Worm (Caenorhabditis elegans) whole organism, late embryonic: ENCODE results near the gene ZK512.8.

Source experiments
- C38D4.7 ChIP-seq: fragments of 200-800 bp; sonication (Bioruptor generic); optimal IDR thresholded peaks from 2 replicates; lab custom pipeline; 2018; ENCODE audit warnings: mild to moderate bottlenecking, missing genetic modification characterization, moderate library complexity, missing compliant biosample characterization
- F13H6.1 ChIP-seq: sonication (generic microtip); optimal IDR thresholded peaks from 2 replicates; lab custom pipeline; 2016; ENCODE audit warnings: missing genetic modification characterization, missing compliant biosample characterization
- Y22D7AL.16 ChIP-seq: sonication (generic microtip); optimal IDR thresholded peaks from 2 replicates; lab custom pipeline; 2016; ENCODE audit warnings: missing genetic modification characterization, missing compliant biosample characterization
- ama-1 ChIP-seq: fragments of 150-350 bp; optimal IDR thresholded peaks from 2 replicates; lab custom pipeline; 2014
- ceh-18 ChIP-seq: sonication (generic microtip); optimal IDR thresholded peaks from 2 replicates; lab custom pipeline; 2016; ENCODE audit warnings: missing genetic modification characterization, missing compliant biosample characterization
- ceh-19 ChIP-seq: fragments of 200-800 bp; sonication (Bioruptor generic); optimal IDR thresholded peaks from 2 replicates; lab custom pipeline; 2018; ENCODE audit warnings: mild to moderate bottlenecking, missing genetic modification characterization, missing compliant biosample characterization
- ceh-45 ChIP-seq: fragments of 200-800 bp; sonication (Bioruptor generic); IDR thresholded peaks from 2 replicates; pipeline ENCODE4 v1.3.6; 2022; ENCODE audit warnings: missing genetic modification reagents, missing genetic modification characterization, missing compliant biosample characterization
- ceh-6 ChIP-seq: fragments of 200-800 bp; sonication (Bioruptor generic); optimal IDR thresholded peaks from 2 replicates; lab custom pipeline; 2018; ENCODE audit warnings: mild to moderate bottlenecking, missing genetic modification characterization, missing compliant biosample characterization
- ceh-9 ChIP-seq: sonication (generic microtip); optimal IDR thresholded peaks from 2 replicates; lab custom pipeline; 2016; ENCODE audit warnings: mild to moderate bottlenecking, missing genetic modification characterization, inconsistent platforms, missing compliant biosample characterization
- elt-2 ChIP-seq: sonication (generic microtip); optimal IDR thresholded peaks from 2 replicates; lab custom pipeline; 2016; ENCODE audit warnings: missing genetic modification reagents, missing genetic modification characterization, missing compliant biosample characterization
- elt-4 ChIP-seq: sonication (generic microtip); optimal IDR thresholded peaks from 2 replicates; lab custom pipeline; 2016; ENCODE audit warnings: missing genetic modification characterization, missing compliant biosample characterization
- ets-4 ChIP-seq: sonication (generic microtip); optimal IDR thresholded peaks from 2 replicates; lab custom pipeline; 2016; ENCODE audit warnings: missing genetic modification characterization, missing compliant biosample characterization
- fkh-6 ChIP-seq: sonication (generic microtip); optimal IDR thresholded peaks from 2 replicates; lab custom pipeline; 2016; ENCODE audit warnings: missing genetic modification characterization, missing compliant biosample characterization
- gmeb-2 ChIP-seq: sonication (generic microtip); optimal IDR thresholded peaks from 2 replicates; lab custom pipeline; 2016; ENCODE audit warnings: missing genetic modification characterization, inconsistent platforms, missing compliant biosample characterization
- hlh-13 ChIP-seq: fragments of 200-800 bp; sonication (Bioruptor generic); optimal IDR thresholded peaks from 2 replicates; lab custom pipeline; 2018; ENCODE audit warnings: mild to moderate bottlenecking, missing genetic modification characterization, missing compliant biosample characterization
- hlh-30 ChIP-seq: sonication (generic microtip); optimal IDR thresholded peaks from 2 replicates; lab custom pipeline; 2017; ENCODE audit warnings: antibody characterized with exemption, missing genetic modification characterization, missing compliant biosample characterization; ENCODE audit not compliant: insufficient read depth
- hlh-8 ChIP-seq: sonication (generic microtip); optimal IDR thresholded peaks from 2 replicates; lab custom pipeline; 2016; ENCODE audit warnings: missing genotype, missing genetic modification characterization, missing compliant biosample characterization
- lim-6 ChIP-seq: sonication (generic microtip); optimal IDR thresholded peaks from 2 replicates; lab custom pipeline; 2016; ENCODE audit warnings: missing genetic modification characterization, missing compliant biosample characterization
- lin-11 ChIP-seq: fragments of 200-800 bp; sonication (Bioruptor generic); optimal IDR thresholded peaks from 2 replicates; lab custom pipeline; 2018; ENCODE audit warnings: mild to moderate bottlenecking, missing genetic modification characterization, missing compliant biosample characterization
- nfya-1 ChIP-seq: sonication (generic microtip); optimal IDR thresholded peaks from 2 replicates; lab custom pipeline; 2017; ENCODE audit warnings: missing genetic modification characterization, mild to moderate bottlenecking, missing compliant biosample characterization, antibody characterized with exemption, moderate library complexity
- pag-3 ChIP-seq: sonication (generic microtip); optimal IDR thresholded peaks from 2 replicates; lab custom pipeline; 2016; ENCODE audit warnings: missing compliant biosample characterization, missing genetic modification characterization, borderline replicate concordance
- pat-9 ChIP-seq: fragments of 200-800 bp; sonication (Bioruptor generic); optimal IDR thresholded peaks from 2 replicates; lab custom pipeline; 2018; ENCODE audit warnings: mild to moderate bottlenecking, missing genetic modification characterization, moderate library complexity, missing compliant biosample characterization
- pha-2 ChIP-seq: sonication (generic microtip); optimal IDR thresholded peaks from 2 replicates; lab custom pipeline; 2017; ENCODE audit warnings: mild to moderate bottlenecking, missing genetic modification characterization, missing compliant biosample characterization
- pha-4 ChIP-seq: fragments of 150-350 bp; optimal IDR thresholded peaks from 2 replicates; lab custom pipeline; 2018; ENCODE audit warnings: missing biosample characterization, missing genetic modification reagents, missing genetic modification characterization
- pqm-1 ChIP-seq: sonication (generic microtip); optimal IDR thresholded peaks from 2 replicates; lab custom pipeline; 2016; ENCODE audit warnings: missing genetic modification characterization, missing compliant biosample characterization
- pros-1 ChIP-seq: fragments of 150-350 bp; optimal IDR thresholded peaks from 2 replicates; lab custom pipeline; 2014; ENCODE audit warnings: missing biosample characterization, missing genetic modification reagents, missing genetic modification characterization
- ref-2 ChIP-seq: sonication (generic microtip); optimal IDR thresholded peaks from 2 replicates; lab custom pipeline; 2016; ENCODE audit warnings: missing genetic modification characterization, missing compliant biosample characterization
- rnt-1 ChIP-seq: sonication (generic microtip); optimal IDR thresholded peaks from 2 replicates; lab custom pipeline; 2016; ENCODE audit warnings: missing genetic modification characterization, missing compliant biosample characterization
- sdc-2 ChIP-seq: sonication (generic microtip); optimal IDR thresholded peaks from 2 replicates; lab custom pipeline; 2016; ENCODE audit warnings: missing genotype, missing genetic modification characterization, missing compliant biosample characterization
- sox-2 ChIP-seq: fragments of 200-800 bp; sonication (Bioruptor generic); IDR thresholded peaks from 2 replicates; pipeline ENCODE4 v1.3.6; 2022; ENCODE audit warnings: missing genetic modification reagents, missing genetic modification characterization, missing compliant biosample characterization
- syd-9 ChIP-seq: sonication (generic microtip); optimal IDR thresholded peaks from 2 replicates; lab custom pipeline; 2016; ENCODE audit warnings: mild to moderate bottlenecking, missing genetic modification characterization, moderate library complexity, missing compliant biosample characterization
- tbx-2 ChIP-seq: sonication (generic microtip); optimal IDR thresholded peaks from 2 replicates; lab custom pipeline; 2016; ENCODE audit warnings: missing genetic modification characterization, missing compliant biosample characterization
- tbx-7 ChIP-seq: sonication (generic microtip); optimal IDR thresholded peaks from 2 replicates; lab custom pipeline; 2016; ENCODE audit warnings: missing genotype, missing genetic modification characterization, missing compliant biosample characterization
- unc-42 ChIP-seq: sonication (generic microtip); optimal IDR thresholded peaks from 2 replicates; lab custom pipeline; 2016; ENCODE audit warnings: missing genotype, missing genetic modification characterization, missing compliant biosample characterization
- unc-55 ChIP-seq: sonication (generic microtip); optimal IDR thresholded peaks from 2 replicates; lab custom pipeline; 2017; ENCODE audit warnings: missing biosample characterization, missing genetic modification reagents, missing genetic modification characterization
- unc-86 ChIP-seq: sonication (generic microtip); optimal IDR thresholded peaks from 2 replicates; lab custom pipeline; 2016; ENCODE audit warnings: missing genetic modification characterization, missing compliant biosample characterization
- zip-5 ChIP-seq: sonication (generic microtip); optimal IDR thresholded peaks from 2 replicates; lab custom pipeline; 2016; ENCODE audit warnings: missing genetic modification characterization, missing compliant biosample characterization

ZK512.8 gene

ce11 chrIII:9161553-9161952 is 15.7 kb downstream of the ZK512.8 start, which contains the start of gene ptr-9:
Gene ptr-9, minus strand, starts transcription at chrIII:9161653.
- no peak for TF ChIP-seq ceh-9 (tag; lab: Kevin White, UChicago)
- no peak for TF ChIP-seq unc-86 (tag; lab: Kevin White, UChicago)
- no peak for TF ChIP-seq gmeb-2 (tag; lab: Kevin White, UChicago)
- TF ChIP-seq pat-9 (tag; lab: Kevin White, UChicago): no peak
- TF ChIP-seq Y22D7AL.16 (tag; lab: Kevin White, UChicago): no peak
- TF ChIP-seq fkh-6: no peak

DNA sequence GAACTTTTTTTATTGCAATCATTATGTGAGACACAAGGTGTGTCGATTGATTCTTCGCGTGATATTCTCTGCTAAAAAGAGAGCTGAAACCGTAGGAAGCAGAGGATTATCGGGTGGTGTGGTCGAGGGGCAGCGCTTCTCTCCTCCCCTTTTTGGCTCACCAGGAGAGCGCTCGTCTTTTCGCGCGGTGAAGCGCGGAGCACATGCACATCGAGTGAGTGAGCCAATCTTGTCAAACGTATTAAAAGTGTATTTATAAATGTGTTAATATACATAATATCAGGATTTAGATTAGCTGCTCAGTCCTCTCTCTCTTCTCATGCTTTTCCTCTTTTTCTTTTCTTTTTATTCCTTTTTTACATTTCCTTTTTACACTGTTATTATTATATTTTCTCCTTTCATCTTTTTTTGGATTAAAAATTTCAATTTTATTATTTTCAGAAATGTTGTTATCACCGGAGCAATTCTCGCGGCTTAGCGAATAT is 16.8 kb downstream of the ZK512.8 start, which contains the start of gene dgk-3:
dgk-3 (plus strand) TSS at position 435 of the 485 bp plus-strand sequence.
- TF ChIP-seq rnt-1 (tag; lab: Kevin White, UChicago) (no peak), hlh-13 (GFP tag; lab: Kevin White, UChicago) (no peak), ceh-18 (tag; lab: Kevin White, UChicago) (no peak), elt-2 (tag; lab: Kevin White, UChicago) (no peak), pros-1 (tag; lab: Kevin White, UChicago) (no peak), sox-2 (GFP tag; lab: Robert Waterston, UW) (no peak), C38D4.7 (GFP tag; lab: Kevin White, UChicago) (no peak), syd-9 (no peak), pqm-1 (no peak), lim-6 (tag; lab: Kevin White, UChicago) (no peak), lin-11 (tag; lab: Kevin White, UChicago) (no peak), unc-86 (tag; lab: Kevin White, UChicago) (no peak), pat-9 (tag; lab: Kevin White, UChicago) (no peak), ets-4 (no peak), ref-2 (no peak), unc-42 (tag; lab: Kevin White, UChicago) (no peak)
- TF ChIP-seq, all 69 proteins: peak for 0

DNA sequence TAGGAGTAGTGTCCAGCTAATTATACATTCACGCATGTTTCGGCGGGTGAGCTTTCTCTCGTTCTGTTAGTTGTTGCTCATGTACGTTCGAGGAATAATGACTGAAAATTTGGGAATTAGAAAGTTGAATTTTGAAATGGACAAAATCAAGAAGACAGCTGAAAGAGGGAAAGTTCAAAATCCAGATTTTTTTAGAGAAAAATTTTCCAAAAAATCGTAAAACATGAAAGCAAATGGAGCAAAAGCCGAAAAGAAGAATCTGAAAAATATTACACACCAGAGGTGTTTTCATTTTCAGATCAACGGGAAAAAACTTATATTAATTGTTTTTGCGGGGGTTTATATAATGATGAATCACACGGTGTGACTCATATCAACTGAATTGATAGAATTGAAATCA is 26.8 kb downstream of the ZK512.8 start, which contains the start of gene ina-1:
ina-1 (minus strand) TSS at position 101 of the 400 bp plus-strand sequence.
- TF ChIP-seq hlh-8 (tag; lab: Kevin White, UChicago) (no peak), ceh-19 (GFP tag; lab: Kevin White, UChicago) (no peak)
- TF ChIP-seq, all 69 proteins: peak for 0

DNA sequence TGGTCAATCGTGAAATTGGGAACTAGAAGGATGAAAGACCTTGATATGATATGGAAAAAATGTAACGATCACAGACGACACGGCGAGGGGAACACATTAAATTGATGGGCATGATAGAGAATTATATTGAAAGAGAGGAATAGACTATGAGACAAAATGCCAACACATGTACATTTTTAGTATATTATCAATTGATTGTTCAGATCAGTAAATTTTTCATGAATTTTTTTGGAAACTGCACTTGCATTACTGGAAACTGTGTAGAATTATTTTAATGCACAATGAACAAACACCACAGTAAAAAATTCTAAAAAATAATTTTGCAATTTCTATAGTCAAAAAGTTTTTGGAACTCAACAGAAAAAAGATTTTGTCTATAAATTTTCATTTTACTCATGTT is 27.4 kb downstream of the ZK512.8 start:
- TF ChIP-seq F13H6.1 (tag; lab: Kevin White, UChicago) (no peak), ama-1 (lab: Kevin White, UChicago) (no peak), unc-42 (tag; lab: Kevin White, UChicago) (no peak), pha-4 (no peak)

DNA sequence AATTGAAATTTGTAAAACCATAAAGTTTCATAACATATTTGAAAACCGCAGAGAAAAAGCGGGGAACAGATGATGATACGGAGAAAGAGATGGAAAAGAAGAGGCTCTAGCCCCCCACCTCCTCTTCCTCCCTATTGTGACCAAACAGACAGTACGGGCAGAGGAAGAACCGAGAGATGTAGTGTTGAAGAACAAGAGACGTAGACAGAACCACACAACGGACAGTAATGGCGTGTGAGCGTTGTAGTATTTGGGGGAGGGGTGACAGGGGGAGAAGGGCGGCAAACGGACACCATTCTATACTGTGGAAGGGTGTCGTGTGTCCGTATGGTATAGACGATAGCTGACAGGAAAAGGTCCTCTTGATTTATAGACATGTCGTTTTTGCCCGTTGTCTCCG is 30.1 kb downstream of the ZK512.8 start:
- TF ChIP-seq hlh-30 (tag; lab: Kevin White, UChicago): no peak
- TF ChIP-seq syd-9: peak; percentile 22

DNA sequence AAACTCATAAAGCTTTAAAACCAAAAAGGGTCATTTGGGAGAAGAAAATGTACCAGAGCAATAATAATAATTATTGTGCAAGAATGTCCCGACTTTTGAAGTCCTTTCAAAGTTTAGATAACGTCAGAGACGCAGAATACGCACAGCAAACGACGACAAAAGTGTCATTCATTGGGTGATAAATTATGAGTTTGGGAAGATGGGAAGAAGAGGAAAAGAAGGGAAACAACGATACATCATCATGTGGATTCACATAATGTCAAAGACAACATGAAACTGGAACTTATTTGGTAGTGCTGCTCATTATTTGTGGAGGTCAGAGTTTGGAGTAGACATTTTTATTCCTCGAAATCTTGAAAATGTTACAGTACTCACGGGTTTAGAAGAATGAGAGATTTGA is 32.0 kb downstream of the ZK512.8 start:
- TF ChIP-seq ceh-45 (GFP tag; lab: Robert Waterston, UW): no peak
- peak; percentile 44 for TF ChIP-seq unc-55 (GFP tag; lab: Kevin White, UChicago)

DNA sequence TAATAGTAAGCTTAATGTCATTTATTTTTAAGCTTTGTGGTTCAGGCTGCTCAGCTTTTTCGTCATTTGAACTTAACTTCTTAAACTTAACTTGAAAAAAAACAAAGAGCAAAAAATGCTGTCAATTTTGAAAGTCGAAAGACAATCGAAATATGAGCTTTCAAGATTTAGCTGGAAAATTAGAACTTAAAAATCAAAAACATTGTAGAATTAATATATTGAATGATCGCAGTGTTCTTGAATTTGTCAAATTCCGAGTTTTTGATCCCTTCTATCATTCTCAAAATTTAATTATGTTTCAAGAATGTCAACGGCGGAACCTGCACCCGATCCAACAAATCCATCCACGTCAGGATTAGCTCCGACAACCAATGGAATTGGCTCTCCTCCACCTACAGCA is 35.4 kb downstream of the ZK512.8 start, which contains the start of gene tax-4:
tax-4 (plus strand) TSS at position 301 of the 400 bp plus-strand sequence.
- TF ChIP-seq elt-4: no peak
- TF ChIP-seq pha-2 (tag; lab: Kevin White, UChicago): no peak
- no peak for TF ChIP-seq C38D4.7 (GFP tag; lab: Kevin White, UChicago)
- TF ChIP-seq sdc-2: no peak
- TF ChIP-seq nfya-1 (tag; lab: Kevin White, UChicago): no peak
- no peak for TF ChIP-seq ceh-6
- TF ChIP-seq lim-6 (tag; lab: Kevin White, UChicago): no peak
- TF ChIP-seq elt-2 (tag; lab: Kevin White, UChicago): no peak
- TF ChIP-seq tbx-2 (tag; lab: Kevin White, UChicago): no peak
- TF ChIP-seq hlh-8 (tag; lab: Kevin White, UChicago): no peak
- TF ChIP-seq ceh-45 (GFP tag; lab: Robert Waterston, UW): no peak
- no peak for TF ChIP-seq ceh-9 (tag; lab: Kevin White, UChicago)
- no peak for TF ChIP-seq pag-3 (tag; lab: Kevin White, UChicago)
- TF ChIP-seq tbx-7 (tag; lab: Kevin White, UChicago): no peak
- no peak for TF ChIP-seq zip-5 (tag; lab: Kevin White, UChicago)
- no peak for TF ChIP-seq lin-11 (tag; lab: Kevin White, UChicago)
